Worm (Caenorhabditis elegans) whole organism, L3 larva: ENCODE data around the gene Y22D7AR.14.
A peak's percentile ranks its signal among the peaks of the same experiment; 100 is the strongest.

Source experiments
- aly-2 ChIP-seq: fragments of 150-350 bp; optimal IDR thresholded peaks from 2 replicates; lab custom pipeline; 2014; ENCODE audit warnings: missing biosample characterization, missing genetic modification characterization
- ama-1 ChIP-seq: fragments of 150-350 bp; optimal IDR thresholded peaks from 2 replicates; lab custom pipeline; 2018
- ceh-16 ChIP-seq: sonication (generic microtip); optimal IDR thresholded peaks from 2 replicates; lab custom pipeline; 2017; ENCODE audit warnings: missing biosample characterization, missing genetic modification characterization
- ceh-28 ChIP-seq: fragments of 150-350 bp; optimal IDR thresholded peaks from 2 replicates; lab custom pipeline; 2014; ENCODE audit warnings: missing biosample characterization, missing genetic modification reagents, missing genetic modification characterization
- ceh-82 ChIP-seq: fragments of 150-350 bp; optimal IDR thresholded peaks from 2 replicates; lab custom pipeline; 2014; ENCODE audit warnings: missing biosample characterization, missing genetic modification characterization
- ceh-9 ChIP-seq: sonication (generic microtip); optimal IDR thresholded peaks from 2 replicates; lab custom pipeline; 2018; ENCODE audit warnings: missing biosample characterization, missing genetic modification characterization
- daf-12 ChIP-seq: fragments of 150-350 bp; optimal IDR thresholded peaks from 2 replicates; lab custom pipeline; 2014; ENCODE audit warnings: missing biosample characterization, missing genetic modification reagents, missing genetic modification characterization
- egl-5 ChIP-seq: fragments of 150-350 bp; optimal IDR thresholded peaks from 2 replicates; lab custom pipeline; 2017; ENCODE audit warnings: missing biosample characterization, missing genetic modification reagents, missing genetic modification characterization, inconsistent platforms
- elt-1 ChIP-seq: fragments of 150-350 bp; optimal IDR thresholded peaks from 2 replicates; lab custom pipeline; 2014; ENCODE audit warnings: missing biosample characterization, missing genetic modification characterization
- elt-2 ChIP-seq: sonication (generic microtip); optimal IDR thresholded peaks from 2 replicates; lab custom pipeline; 2016; ENCODE audit warnings: missing genetic modification reagents, mild to moderate bottlenecking, missing genetic modification characterization, missing compliant biosample characterization
- elt-3 ChIP-seq, 3 experiments: fragments of 150-350 bp in 1 of 3; sonication (generic microtip) in 2 of 3; optimal IDR thresholded peaks; 2 replicates in 2 of 3; 4 replicates in 1 of 3; lab custom pipeline; 2014 to 2017; ENCODE audit warnings: missing biosample characterization in 3 of 3, missing genetic modification characterization in 3 of 3
- eor-1 ChIP-seq, 2 experiments: fragments of 150-350 bp; optimal IDR thresholded peaks; 2 replicates each; lab custom pipeline; 2014 to 2018; ENCODE audit warnings: missing biosample characterization in 2 of 2, missing genetic modification characterization in 2 of 2
- fkh-10 ChIP-seq: sonication (generic microtip); optimal IDR thresholded peaks from 2 replicates; lab custom pipeline; 2017; ENCODE audit warnings: missing biosample characterization, missing genetic modification reagents, missing genetic modification characterization
- fkh-2 ChIP-seq: fragments of 150-350 bp; optimal IDR thresholded peaks from 2 replicates; lab custom pipeline; 2014; ENCODE audit warnings: missing biosample characterization, missing genetic modification reagents, missing genetic modification characterization
- fos-1 ChIP-seq: fragments of 150-350 bp; optimal IDR thresholded peaks from 2 replicates; lab custom pipeline; 2014; ENCODE audit warnings: missing biosample characterization, missing genetic modification characterization
- hmg-11 ChIP-seq: sonication (generic microtip); optimal IDR thresholded peaks from 2 replicates; lab custom pipeline; 2016; ENCODE audit warnings: missing genetic modification characterization, missing compliant biosample characterization
- jun-1 ChIP-seq: fragments of 150-350 bp; optimal IDR thresholded peaks from 2 replicates; lab custom pipeline; 2014; ENCODE audit warnings: missing biosample characterization, missing genetic modification reagents, missing genetic modification characterization
- lin-15B ChIP-seq: fragments of 150-350 bp; optimal IDR thresholded peaks from 2 replicates; lab custom pipeline; 2014; ENCODE audit warnings: missing biosample characterization, missing genetic modification characterization
- lin-39 ChIP-seq: fragments of 150-350 bp; optimal IDR thresholded peaks from 2 replicates; lab custom pipeline; 2018; ENCODE audit warnings: missing biosample characterization, missing genetic modification reagents, missing genetic modification characterization
- mdl-1 ChIP-seq: fragments of 150-350 bp; optimal IDR thresholded peaks from 2 replicates; lab custom pipeline; 2014; ENCODE audit warnings: missing biosample characterization, missing genetic modification characterization
- mml-1 ChIP-seq: fragments of 150-350 bp; sonication (generic microtip); optimal IDR thresholded peaks from 3 replicates; lab custom pipeline; 2014; ENCODE audit warnings: missing biosample characterization, missing genetic modification characterization
- nhr-11 ChIP-seq: fragments of 150-350 bp; optimal IDR thresholded peaks from 2 replicates; lab custom pipeline; 2014; ENCODE audit warnings: missing biosample characterization, missing genetic modification characterization
- nhr-12 ChIP-seq: fragments of 150-350 bp; optimal IDR thresholded peaks from 2 replicates; lab custom pipeline; 2014; ENCODE audit warnings: missing biosample characterization, missing genetic modification characterization
- nhr-237 ChIP-seq: fragments of 150-350 bp; optimal IDR thresholded peaks from 2 replicates; lab custom pipeline; 2014; ENCODE audit warnings: missing biosample characterization, missing genetic modification characterization
- nhr-25 ChIP-seq: sonication (generic microtip); optimal IDR thresholded peaks from 2 replicates; lab custom pipeline; 2017; ENCODE audit warnings: missing biosample characterization, missing genetic modification characterization
- nhr-28 ChIP-seq: fragments of 150-350 bp; optimal IDR thresholded peaks from 2 replicates; lab custom pipeline; 2014; ENCODE audit warnings: missing biosample characterization, missing genetic modification characterization
- nhr-43 ChIP-seq: sonication (generic microtip); optimal IDR thresholded peaks from 2 replicates; lab custom pipeline; 2016; ENCODE audit warnings: mild to moderate bottlenecking, missing genetic modification characterization, missing compliant biosample characterization; ENCODE audit not compliant: poor library complexity, severe bottlenecking
- nhr-67 ChIP-seq: fragments of 150-350 bp; optimal IDR thresholded peaks from 2 replicates; lab custom pipeline; 2014; ENCODE audit warnings: missing biosample characterization, missing genetic modification characterization
- nhr-76 ChIP-seq: fragments of 150-350 bp; sonication (generic microtip); optimal IDR thresholded peaks from 5 replicates; lab custom pipeline; 2014; ENCODE audit warnings: missing biosample characterization, missing genetic modification characterization
- nhr-77 ChIP-seq: fragments of 150-350 bp; optimal IDR thresholded peaks from 2 replicates; lab custom pipeline; 2014; ENCODE audit warnings: missing biosample characterization, missing genetic modification characterization
- pha-4 ChIP-seq: fragments of 150-350 bp; optimal IDR thresholded peaks from 2 replicates; lab custom pipeline; 2014; ENCODE audit warnings: missing biosample characterization, missing genetic modification reagents, missing genetic modification characterization
- pqm-1 ChIP-seq: fragments of 150-350 bp; optimal IDR thresholded peaks from 2 replicates; lab custom pipeline; 2017; ENCODE audit warnings: missing biosample characterization, missing genetic modification characterization, inconsistent platforms
- sea-2 ChIP-seq: fragments of 150-350 bp; sonication (generic microtip); optimal IDR thresholded peaks from 4 replicates; lab custom pipeline; 2014; ENCODE audit warnings: missing biosample characterization, missing genetic modification reagents, missing genetic modification characterization
- skn-1 ChIP-seq: fragments of 150-350 bp; optimal IDR thresholded peaks from 2 replicates; lab custom pipeline; 2014; ENCODE audit warnings: missing biosample characterization, missing genetic modification characterization
- unc-39 ChIP-seq: sonication (generic microtip); optimal IDR thresholded peaks from 4 replicates; lab custom pipeline; 2017; ENCODE audit warnings: missing biosample characterization, missing genetic modification characterization
- unc-62 ChIP-seq: fragments of 150-350 bp; sonication (generic microtip); optimal IDR thresholded peaks from 4 replicates; lab custom pipeline; 2014; ENCODE audit warnings: missing biosample characterization, missing genetic modification reagents, missing genetic modification characterization
- zag-1 ChIP-seq: fragments of 150-350 bp; optimal IDR thresholded peaks from 2 replicates; lab custom pipeline; 2014; ENCODE audit warnings: missing biosample characterization, missing genetic modification characterization
- ztf-4 ChIP-seq: fragments of 150-350 bp; optimal IDR thresholded peaks from 2 replicates; lab custom pipeline; 2014; ENCODE audit warnings: missing biosample characterization, missing genetic modification characterization

The Y22D7AR.14 gene

DNA sequence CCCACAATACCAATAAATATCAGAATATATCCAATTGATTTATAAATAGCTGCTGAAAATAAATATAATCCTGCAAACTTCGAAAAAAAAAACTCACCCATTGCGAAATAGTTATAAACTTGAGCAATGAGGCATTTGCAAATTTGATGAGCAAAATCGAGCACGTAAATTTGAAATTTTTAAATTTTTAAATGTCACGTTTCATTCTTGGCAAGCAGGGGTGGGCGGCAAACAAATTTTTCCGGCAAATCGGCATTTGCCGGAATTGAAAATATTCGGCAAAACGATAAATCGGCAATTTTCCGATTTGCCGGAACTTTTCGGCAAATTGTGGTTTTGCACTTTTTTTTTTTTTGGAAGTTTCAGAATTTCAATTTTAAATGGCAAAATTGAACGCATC lies at the start of gene Y22D7AR.14:
TSS of gene Y22D7AR.14 (minus strand) at position 101 of the 400 bp plus-strand sequence.
- no peak for TF ChIP-seq daf-12 (tag; lab: Kevin White, UChicago)

- TF ChIP-seq aly-2 (tag; lab: Kevin White, UChicago) (no peak), unc-62 (no peak), fkh-10 (peak; percentile 37), lin-15B (no peak), jun-1 (tag; lab: Kevin White, UChicago) (no peak), nhr-12 (tag; lab: Kevin White, UChicago) (no peak), nhr-43 (tag; lab: Kevin White, UChicago) (no peak), elt-3 (tag; optimal IDR thresholded peaks at IDR 0.05; lab: Kevin White, UChicago) (no peak)
Measured at ce11 chrIII:1733412-1733811, 43.6 kb upstream of the Y22D7AR.14 start.

DNA sequence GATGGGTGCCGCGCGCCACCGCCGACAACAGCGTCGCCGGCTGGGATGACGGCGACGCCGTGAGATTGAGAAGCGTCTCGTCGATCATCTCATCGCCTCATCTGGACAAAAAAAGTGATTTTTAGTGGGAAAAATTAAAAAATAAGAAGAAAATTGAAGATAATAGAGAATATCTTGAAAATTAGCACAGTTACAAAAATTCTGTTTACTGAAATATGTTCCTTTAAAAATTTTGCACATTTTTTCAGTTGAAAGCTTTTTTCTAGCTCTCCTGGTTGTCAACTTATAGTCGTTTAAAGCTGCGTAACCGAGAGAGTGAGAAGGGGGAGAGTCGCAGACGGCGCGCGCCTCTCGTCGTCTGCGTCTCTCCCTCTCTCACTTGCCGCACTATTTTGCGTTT lies 43.2 kb upstream of the Y22D7AR.14 start, which contains the start of gene ser-4:
TSS of gene ser-4 (minus strand) at position 101 of the 400 bp plus-strand sequence.
- TF ChIP-seq fos-1 (tag; lab: Kevin White, UChicago) (no peak), nhr-43 (tag; lab: Kevin White, UChicago) (no peak), nhr-67 (tag; lab: Kevin White, UChicago) (no peak), ceh-28 (tag; lab: Kevin White, UChicago) (no peak), nhr-77 (tag; lab: Kevin White, UChicago) (no peak), egl-5 (tag; lab: Kevin White, UChicago) (no peak), sea-2 (GFP tag; lab: Kevin White, UChicago) (no peak), aly-2 (tag; lab: Kevin White, UChicago) (no peak), nhr-237 (tag; lab: Kevin White, UChicago) (no peak), lin-39 (tag; lab: Kevin White, UChicago) (no peak), lin-15B (no peak), nhr-76 (tag; lab: Kevin White, UChicago) (no peak), eor-1 (tag; optimal IDR thresholded peaks at IDR 0.05; lab: Kevin White, UChicago) (no peak), mml-1 (tag; lab: Kevin White, UChicago) (no peak), pqm-1 (tag; lab: Kevin White, UChicago) (no peak), fkh-2 (tag; lab: Kevin White, UChicago) (no peak), daf-12 (tag; lab: Kevin White, UChicago) (no peak), hmg-11 (no peak), mdl-1 (tag; lab: Kevin White, UChicago) (no peak), jun-1 (tag; lab: Kevin White, UChicago) (no peak)
- TF ChIP-seq, all 47 proteins: peak for 0

DNA sequence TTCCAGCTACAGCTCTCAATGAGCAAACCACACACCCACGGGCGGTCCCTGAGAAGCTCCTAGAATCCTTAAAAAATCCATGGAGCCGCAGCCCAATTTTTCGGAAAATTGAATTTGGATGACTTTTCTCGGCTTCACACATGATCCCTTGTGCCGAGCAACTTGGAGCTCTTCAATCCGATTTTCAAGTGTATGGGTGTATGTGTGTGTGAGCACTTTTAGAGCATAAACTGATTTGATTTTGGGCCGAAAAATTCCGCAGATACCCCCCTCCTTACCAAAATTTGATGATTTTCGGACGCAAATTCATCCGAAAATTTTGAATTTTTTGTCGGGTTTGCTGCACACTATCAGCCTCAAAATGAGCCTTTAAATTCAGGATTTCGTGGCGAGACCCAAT lies 42.0 kb upstream of the Y22D7AR.14 start:
- TF ChIP-seq zag-1 (tag; lab: Kevin White, UChicago) (no peak), fkh-10 (peak; percentile 54)

- TF ChIP-seq skn-1 (tag; lab: Kevin White, UChicago): no peak
- TF ChIP-seq pha-4: no peak
- no peak for TF ChIP-seq hmg-11
- no peak for TF ChIP-seq sea-2 (GFP tag; lab: Kevin White, UChicago)
- TF ChIP-seq ceh-16: no peak
- no peak for TF ChIP-seq lin-39 (tag; lab: Kevin White, UChicago)
- no peak for TF ChIP-seq zag-1 (tag; lab: Kevin White, UChicago)
- no peak for TF ChIP-seq nhr-11 (tag; lab: Kevin White, UChicago)
- no peak for TF ChIP-seq nhr-77 (tag; lab: Kevin White, UChicago)
- no peak for TF ChIP-seq nhr-237 (tag; lab: Kevin White, UChicago)
Measured at ce11 chrIII:1718800-1719199, 29.0 kb upstream of the Y22D7AR.14 start.

DNA sequence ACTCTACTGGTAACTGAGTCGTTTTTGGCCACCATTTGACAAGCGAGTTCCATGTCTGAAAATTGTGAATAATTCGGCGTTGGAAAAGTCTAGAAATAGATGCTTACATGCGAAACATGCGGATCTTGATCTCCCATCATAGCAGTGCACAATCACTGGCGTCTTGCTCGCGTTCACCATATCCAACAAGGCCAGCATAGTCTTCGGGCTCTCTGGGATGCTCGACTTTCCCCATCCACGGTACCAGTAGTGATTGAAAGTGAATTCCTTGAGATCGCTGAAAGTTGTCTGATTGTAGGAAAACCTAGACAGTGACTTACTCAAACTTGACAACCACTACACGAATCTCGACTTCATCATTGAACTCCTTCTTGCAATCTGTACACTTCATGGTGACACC lies 27.9 kb upstream of the Y22D7AR.14 start:
- TF ChIP-seq nhr-67 (tag; lab: Kevin White, UChicago) (no peak), egl-5 (tag; lab: Kevin White, UChicago) (no peak), pha-4 (no peak), daf-12 (tag; lab: Kevin White, UChicago) (no peak), elt-1 (tag; lab: Kevin White, UChicago) (no peak), unc-39 (tag; lab: Kevin White, UChicago) (no peak), nhr-43 (tag; lab: Kevin White, UChicago) (no peak), ztf-4 (no peak), ceh-9 (tag; lab: Kevin White, UChicago) (no peak), nhr-25 (tag; lab: Kevin White, UChicago) (no peak), lin-39 (tag; lab: Kevin White, UChicago) (no peak), ceh-82 (no peak), fkh-10 (no peak), ama-1 (lab: Kevin White, UChicago) (no peak), elt-2 (tag; lab: Kevin White, UChicago) (no peak), nhr-76 (tag; lab: Kevin White, UChicago) (no peak), jun-1 (tag; lab: Kevin White, UChicago) (no peak), nhr-28 (tag; lab: Kevin White, UChicago) (no peak), lin-15B (no peak), fkh-2 (tag; lab: Kevin White, UChicago) (no peak)
